Fruit fly (Drosophila melanogaster) whole organism, embryonic: ENCODE measurements around the gene CecB.

Source experiments
- CG11504 ChIP-seq: fragments of 200-800 bp; sonication (Bioruptor generic); optimal IDR thresholded peaks from 3 replicates; lab custom pipeline; 2019; ENCODE audit warnings: missing biosample characterization, mild to moderate bottlenecking, missing genetic modification characterization, moderate library complexity
- CG16863 ChIP-seq: fragments of 200-800 bp; sonication (Bioruptor generic); optimal IDR thresholded peaks from 3 replicates; lab custom pipeline; 2016; ENCODE audit warnings: missing biosample characterization, missing genetic modification characterization
- CG34376 ChIP-seq: fragments of 200-800 bp; sonication (Bioruptor generic); optimal IDR thresholded peaks from 2 replicates; lab custom pipeline; 2018; ENCODE audit warnings: missing biosample characterization, mild to moderate bottlenecking, missing genetic modification characterization
- CG7839 ChIP-seq: fragments of 200-800 bp; sonication (Bioruptor generic); optimal IDR thresholded peaks from 3 replicates; lab custom pipeline; 2018; ENCODE audit warnings: missing biosample characterization, mild to moderate bottlenecking, missing genetic modification characterization, moderate library complexity
- CG8765 ChIP-seq: fragments of 200-800 bp; sonication (Bioruptor generic); IDR thresholded peaks from 2 replicates; pipeline ENCODE4 v1.3.6; 2022; ENCODE audit warnings: missing biosample characterization, missing genetic modification characterization
- Dad ChIP-seq: fragments of 200-800 bp; sonication (Bioruptor generic); optimal IDR thresholded peaks from 3 replicates; lab custom pipeline; 2016; ENCODE audit warnings: missing biosample characterization, missing genetic modification characterization
- HLH54F ChIP-seq: fragments of 200-800 bp; sonication (Bioruptor generic); optimal IDR thresholded peaks from 3 replicates; lab custom pipeline; 2016; ENCODE audit warnings: missing biosample characterization, missing genetic modification characterization
- Lpt ChIP-seq: fragments of >200 bp; optimal IDR thresholded peaks from 2 replicates; lab custom pipeline; 2018; ENCODE audit warnings: missing biosample characterization, missing genetic modification characterization
- Ptx1 ChIP-seq: fragments of 200-800 bp; sonication (Bioruptor generic); IDR thresholded peaks from 2 replicates; pipeline ENCODE4 v1.3.6; 2022; ENCODE audit warnings: missing biosample characterization, missing genetic modification characterization
- Sox102F ChIP-seq: fragments of 200-800 bp; sonication (Bioruptor generic); optimal IDR thresholded peaks from 2 replicates; lab custom pipeline; 2018; ENCODE audit warnings: missing biosample characterization, mild to moderate bottlenecking, missing genetic modification characterization, moderate library complexity
- mirr ChIP-seq: fragments of 200-800 bp; sonication (Bioruptor generic); optimal IDR thresholded peaks from 3 replicates; lab custom pipeline; 2018; ENCODE audit warnings: missing biosample characterization, mild to moderate bottlenecking, missing genetic modification characterization
- otp ChIP-seq: fragments of 200-800 bp; sonication (Bioruptor generic); IDR thresholded peaks from 3 replicates; pipeline ENCODE4, ENCODE4 v1.3.6; 2022; ENCODE audit warnings: missing biosample characterization, missing genetic modification characterization
- pho ChIP-seq: fragments of 200-800 bp; sonication (Bioruptor generic); optimal IDR thresholded peaks from 2 replicates; lab custom pipeline; 2016; ENCODE audit warnings: missing biosample characterization, missing genetic modification characterization
- twi ChIP-seq: fragments of 200-800 bp; optimal IDR thresholded peaks from 2 replicates; lab custom pipeline; 2019; ENCODE audit warnings: missing biosample characterization, mild to moderate bottlenecking, missing genetic modification characterization, moderate library complexity

DNA sequence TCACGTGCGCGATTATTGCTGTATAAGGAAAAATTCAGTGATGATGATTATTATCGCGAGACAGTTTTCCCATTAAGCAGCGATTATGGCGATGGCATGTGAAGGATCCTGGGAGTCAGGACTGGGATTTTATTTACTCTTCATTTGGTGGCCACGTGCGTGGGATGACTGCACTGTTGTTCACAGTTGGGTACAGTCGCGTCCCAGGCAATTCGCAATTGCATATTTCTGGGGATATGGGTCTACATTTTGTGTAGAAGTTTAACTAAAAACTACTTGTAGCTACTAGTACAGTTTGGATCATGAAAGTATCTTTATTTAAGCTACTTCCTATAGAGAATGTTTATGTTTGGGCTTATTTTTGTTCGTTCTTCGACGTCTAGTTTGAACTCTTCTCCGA, 23.4 kb upstream of the CecB start:
- TF ChIP-seq HLH54F (no peak), CG11504 (tag; lab: Kevin White, UChicago) (no peak), Ptx1 (GFP tag; lab: Robert Waterston, UW) (no peak), Dad (no peak), CG7839 (tag; lab: Kevin White, UChicago) (no peak), Sox102F (GFP tag; lab: Kevin White, UChicago) (no peak), twi (tag; lab: Kevin White, UChicago) (no peak), otp (GFP tag; lab: Robert Waterston, UW) (no peak), CG8765 (no peak), CG34376 (GFP tag; lab: Kevin White, UChicago) (no peak), Lpt (no peak), pho (no peak), mirr (GFP tag; lab: Kevin White, UChicago) (no peak), CG16863 (GFP tag; lab: Kevin White, UChicago) (no peak)
